Worm (Caenorhabditis elegans) whole organism, L3 larva: ENCODE measurements around the gene rpl-33.

ENCODE experiments used
- egl-27 ChIP-seq: sonication (generic microtip); optimal IDR thresholded peaks from 4 replicates; lab custom pipeline; 2017; ENCODE audit warnings: missing biosample characterization, missing genetic modification reagents, missing genetic modification characterization
- nhr-76 ChIP-seq: fragments of 150-350 bp; sonication (generic microtip); optimal IDR thresholded peaks from 5 replicates; lab custom pipeline; 2014; ENCODE audit warnings: missing biosample characterization, missing genetic modification characterization

- TF ChIP-seq egl-27 (tag; lab: Kevin White, UChicago) (no peak), nhr-76 (tag; lab: Kevin White, UChicago) (no peak)
Measured at ce11 chrII:7060791-7061190, 44.6 kb upstream of the rpl-33 start.
